Fruit fly (Drosophila melanogaster) whole organism, adult: ENCODE data around the gene CG31493.

Experiments
- CG11617 ChIP-seq: fragments of 200-800 bp; sonication (Bioruptor generic); optimal IDR thresholded peaks from 2 replicates; lab custom pipeline; 2017; ENCODE audit warnings: mild to moderate bottlenecking, missing biosample characterization, missing genetic modification reagents, missing genetic modification characterization
- CG12768 ChIP-seq: fragments of 200-800 bp; sonication (Bioruptor generic); optimal IDR thresholded peaks from 2 replicates; lab custom pipeline; 2017; ENCODE audit warnings: missing biosample characterization, missing genetic modification characterization, mild to moderate bottlenecking, moderate library complexity, missing genetic modification reagents
- CG14711 ChIP-seq: fragments of 200-800 bp; sonication (Bioruptor generic); optimal IDR thresholded peaks from 2 replicates; lab custom pipeline; 2018; ENCODE audit warnings: missing biosample characterization, mild to moderate bottlenecking, missing genetic modification characterization, moderate library complexity
- CG1620 ChIP-seq: fragments of 200-800 bp; sonication (Bioruptor generic); optimal IDR thresholded peaks from 2 replicates; lab custom pipeline; 2016; ENCODE audit warnings: missing biosample characterization, missing genetic modification characterization
- CG33017 ChIP-seq: fragments of 200-800 bp; sonication (Bioruptor generic); optimal IDR thresholded peaks from 2 replicates; lab custom pipeline; 2018; ENCODE audit warnings: missing biosample characterization, mild to moderate bottlenecking, missing genetic modification characterization, moderate library complexity
- CG5204 ChIP-seq: fragments of 200-800 bp; sonication (Bioruptor generic); optimal IDR thresholded peaks from 2 replicates; lab custom pipeline; 2016; ENCODE audit warnings: missing biosample characterization, missing genetic modification characterization
- CG7045 ChIP-seq: fragments of 200-800 bp; sonication (Bioruptor generic); optimal IDR thresholded peaks from 2 replicates; lab custom pipeline; 2017; ENCODE audit warnings: missing biosample characterization, mild to moderate bottlenecking, missing genetic modification characterization
- CG7101 ChIP-seq: fragments of 200-800 bp; sonication (Bioruptor generic); optimal IDR thresholded peaks from 2 replicates; lab custom pipeline; 2018; ENCODE audit warnings: missing biosample characterization, mild to moderate bottlenecking, missing genetic modification characterization, moderate library complexity
- Clk ChIP-seq: fragments of 200-800 bp; sonication (Bioruptor generic); optimal IDR thresholded peaks from 2 replicates; lab custom pipeline; 2017; ENCODE audit warnings: missing biosample characterization, missing genetic modification characterization
- Crg-1 ChIP-seq: fragments of 200-800 bp; sonication (Bioruptor generic); optimal IDR thresholded peaks from 2 replicates; lab custom pipeline; 2016; ENCODE audit warnings: missing biosample characterization, missing genetic modification characterization
- Hr96 ChIP-seq: fragments of 200-800 bp; sonication (Bioruptor generic); optimal IDR thresholded peaks from 2 replicates; lab custom pipeline; 2016; ENCODE audit warnings: missing biosample characterization, missing genetic modification characterization
- Mnt ChIP-seq: fragments of 200-800 bp; sonication (Bioruptor generic); optimal IDR thresholded peaks from 2 replicates; lab custom pipeline; 2016; ENCODE audit warnings: missing biosample characterization, mild to moderate bottlenecking, missing genetic modification characterization
- bab1 ChIP-seq: fragments of 200-800 bp; sonication (Bioruptor generic); optimal IDR thresholded peaks from 3 replicates; lab custom pipeline; 2019; ENCODE audit warnings: missing biosample characterization, mild to moderate bottlenecking, missing genetic modification characterization, moderate library complexity
- cic ChIP-seq: fragments of 200-800 bp; sonication (Bioruptor generic); optimal IDR thresholded peaks from 2 replicates; lab custom pipeline; 2017; ENCODE audit warnings: missing biosample characterization, mild to moderate bottlenecking, missing genetic modification characterization, moderate library complexity
- cnc ChIP-seq, 2 experiments: fragments of >200 bp; optimal IDR thresholded peaks; 2 replicates each; lab custom pipeline; 2017
- kay ChIP-seq: fragments of 200-800 bp; sonication (Bioruptor generic); peaks from one replicate; lab custom pipeline; 2016; ENCODE audit warnings: missing biosample characterization, missing genetic modification characterization, borderline replicate concordance
- ovo ChIP-seq: fragments of 200-800 bp; sonication (Bioruptor generic); optimal IDR thresholded peaks from 2 replicates; lab custom pipeline; 2016; ENCODE audit warnings: missing biosample characterization, missing genetic modification characterization
- pad ChIP-seq: fragments of 200-800 bp; sonication (Bioruptor generic); optimal IDR thresholded peaks from 3 replicates; lab custom pipeline; 2017; ENCODE audit warnings: missing biosample characterization, missing genetic modification characterization, mild to moderate bottlenecking, moderate library complexity, missing genetic modification reagents
- tj ChIP-seq: fragments of 200-800 bp; sonication (Bioruptor generic); optimal IDR thresholded peaks from 3 replicates; lab custom pipeline; 2017; ENCODE audit warnings: missing biosample characterization, mild to moderate bottlenecking, missing genetic modification characterization, moderate library complexity
- toe ChIP-seq: fragments of 200-800 bp; sonication (Bioruptor generic); optimal IDR thresholded peaks from 2 replicates; lab custom pipeline; 2016; ENCODE audit warnings: missing biosample characterization, missing genetic modification characterization

The CG31493 gene

DNA sequence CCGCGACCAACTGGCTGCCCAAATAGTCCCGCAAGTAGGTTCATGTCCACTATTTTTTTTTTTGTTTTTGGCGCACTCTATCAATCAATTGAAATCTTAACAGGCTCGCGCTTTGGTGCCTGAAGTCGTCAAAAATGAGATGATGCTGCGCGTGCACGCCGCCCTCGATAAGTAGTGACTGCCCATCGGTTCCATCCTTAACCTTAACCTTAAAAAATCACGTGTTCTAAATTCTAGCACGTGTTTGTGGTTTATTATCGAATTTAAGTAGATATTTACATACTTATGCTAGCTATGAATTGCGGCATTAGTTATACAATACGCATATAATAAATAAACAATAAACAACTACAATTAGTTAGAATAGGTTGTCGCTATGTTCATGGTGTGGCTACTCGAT is 37.0 kb upstream of the CG31493 start:
- TF ChIP-seq CG11617 (GFP tag; lab: Kevin White, UChicago) (no peak), CG7101 (tag; lab: Kevin White, UChicago) (no peak), CG1620 (GFP tag; lab: Kevin White, UChicago) (no peak), bab1 (GFP tag; lab: Kevin White, UChicago) (no peak), CG12768 (GFP tag; lab: Kevin White, UChicago) (no peak), Crg-1 (GFP tag; lab: Kevin White, UChicago) (no peak), CG5204 (no peak), ovo (GFP tag; lab: Kevin White, UChicago) (no peak), kay (GFP tag; lab: Kevin White, UChicago) (no peak), cnc (optimal IDR thresholded peaks at IDR 0.05; lab: Kevin White, UChicago) (no peak)

DNA sequence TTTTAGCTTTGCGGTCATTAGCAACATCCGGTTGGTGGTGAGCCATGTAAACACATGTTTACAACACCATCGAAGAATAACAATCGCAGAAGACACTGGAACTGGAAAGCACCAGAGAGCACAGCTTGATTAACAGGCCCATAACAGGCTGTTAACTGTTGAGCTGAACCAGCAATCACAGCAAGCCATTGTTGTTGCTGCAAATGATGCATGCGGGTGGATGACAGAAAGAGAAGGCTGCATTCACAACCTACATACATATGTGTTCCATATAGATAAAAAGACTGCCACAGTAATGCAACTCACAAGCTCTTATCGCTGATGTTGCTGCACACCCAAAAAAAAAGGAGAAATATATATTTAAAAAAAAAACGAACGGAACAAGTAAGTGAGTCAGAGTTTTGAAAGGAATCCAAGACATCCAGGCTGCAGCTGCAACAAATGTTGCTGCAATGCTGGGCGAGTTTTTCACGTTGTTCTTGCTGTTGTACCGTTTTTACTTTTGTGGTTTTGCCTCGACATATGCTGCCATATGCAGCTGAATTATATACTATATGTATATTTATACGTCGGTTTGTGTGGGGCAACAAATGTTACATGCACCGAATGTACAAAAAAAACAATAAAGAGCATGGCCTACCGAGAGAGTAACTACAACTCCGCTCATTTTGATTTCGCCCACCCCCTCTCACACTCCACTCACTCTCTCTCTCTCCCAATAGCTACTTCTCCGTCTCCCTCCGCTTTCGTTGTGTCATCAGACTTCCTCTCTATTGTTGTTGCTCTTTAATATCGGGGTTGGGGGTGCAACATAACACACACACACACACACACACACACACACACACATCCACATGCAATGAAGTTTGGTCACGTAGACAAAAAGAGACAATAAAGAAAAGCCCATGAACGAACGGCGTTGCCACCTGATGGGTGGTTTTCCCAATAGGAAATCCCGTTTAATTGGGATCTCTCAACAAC is 28.2 kb upstream of the CG31493 start:
- TF ChIP-seq tj (GFP tag; lab: Kevin White, UChicago): peak; percentile 29
- no peak for TF ChIP-seq CG33017 (tag; lab: Kevin White, UChicago)

DNA sequence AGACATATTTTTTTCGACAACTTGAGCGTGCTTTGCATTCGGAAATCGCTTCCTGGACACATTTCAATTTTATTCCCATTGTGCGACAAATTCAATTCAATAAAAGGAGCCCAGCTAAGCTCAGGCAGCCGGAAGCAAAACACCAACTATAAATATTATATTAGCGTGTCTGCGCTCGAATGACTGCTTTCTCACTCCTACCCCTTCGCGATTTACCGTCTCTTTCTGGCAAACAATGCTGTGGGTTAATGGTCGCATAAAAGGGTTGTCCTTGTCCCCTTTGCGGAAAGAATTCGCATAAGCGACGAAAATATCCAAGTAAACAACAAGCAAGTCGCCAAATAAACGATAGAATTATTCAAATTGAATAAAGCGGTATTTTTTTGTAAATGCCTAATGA is 27.1 kb upstream of the CG31493 start:
- TF ChIP-seq CG1620 (GFP tag; lab: Kevin White, UChicago) (no peak), CG14711 (tag; lab: Kevin White, UChicago) (no peak), tj (GFP tag; lab: Kevin White, UChicago) (no peak), ovo (GFP tag; lab: Kevin White, UChicago) (no peak), CG11617 (GFP tag; lab: Kevin White, UChicago) (no peak), pad (GFP tag; lab: Kevin White, UChicago) (no peak), cnc (optimal IDR thresholded peaks at IDR 0.05; lab: Kevin White, UChicago) (no peak), CG12768 (GFP tag; lab: Kevin White, UChicago) (no peak), CG7045 (GFP tag; lab: Kevin White, UChicago) (no peak), CG33017 (tag; lab: Kevin White, UChicago) (no peak), cic (GFP tag; lab: Kevin White, UChicago) (no peak), toe (GFP tag; lab: Kevin White, UChicago) (no peak), Mnt (GFP tag; lab: Kevin White, UChicago) (no peak), CG7101 (tag; lab: Kevin White, UChicago) (no peak), kay (GFP tag; lab: Kevin White, UChicago) (no peak), Clk (GFP tag; lab: Kevin White, UChicago) (no peak)

DNA sequence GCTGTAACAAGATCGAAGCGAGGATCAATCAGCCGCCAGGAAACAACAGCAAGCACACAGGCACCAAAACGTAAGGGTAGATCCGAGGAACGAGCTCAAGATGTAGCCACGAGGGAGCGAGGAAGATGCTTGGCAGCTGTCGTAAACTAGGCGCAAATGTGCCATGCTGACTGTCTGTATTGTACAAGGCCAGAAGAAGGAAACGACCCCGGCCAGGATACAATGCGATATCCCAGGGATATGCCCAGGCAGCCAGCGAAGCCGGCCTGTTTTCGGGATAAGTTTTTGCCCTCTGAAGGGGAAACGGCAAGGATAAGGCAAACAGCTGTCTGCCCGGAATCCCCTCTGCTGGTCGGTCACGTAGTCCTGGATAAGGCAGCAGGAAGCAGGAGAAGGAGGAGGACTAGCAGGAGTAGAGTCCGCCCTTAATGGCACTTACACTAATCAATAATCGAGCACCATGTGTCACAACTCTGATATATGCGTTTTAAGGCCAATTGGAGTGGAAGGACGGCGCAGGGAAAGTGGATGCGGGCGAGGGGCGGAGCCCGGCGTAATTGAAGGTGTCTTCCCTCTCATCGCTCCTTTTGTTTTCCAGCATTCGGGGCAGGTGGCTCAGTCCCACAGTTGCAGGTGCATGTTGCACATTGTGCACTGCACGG is 25.7 kb upstream of the CG31493 start:
- TF ChIP-seq Crg-1 (GFP tag; lab: Kevin White, UChicago) (no peak), Clk (GFP tag; lab: Kevin White, UChicago) (no peak), CG11617 (GFP tag; lab: Kevin White, UChicago) (no peak), CG5204 (no peak), ovo (GFP tag; lab: Kevin White, UChicago) (no peak), cic (GFP tag; lab: Kevin White, UChicago) (no peak), tj (GFP tag; lab: Kevin White, UChicago) (no peak), bab1 (GFP tag; lab: Kevin White, UChicago) (no peak), kay (GFP tag; lab: Kevin White, UChicago) (no peak)

DNA sequence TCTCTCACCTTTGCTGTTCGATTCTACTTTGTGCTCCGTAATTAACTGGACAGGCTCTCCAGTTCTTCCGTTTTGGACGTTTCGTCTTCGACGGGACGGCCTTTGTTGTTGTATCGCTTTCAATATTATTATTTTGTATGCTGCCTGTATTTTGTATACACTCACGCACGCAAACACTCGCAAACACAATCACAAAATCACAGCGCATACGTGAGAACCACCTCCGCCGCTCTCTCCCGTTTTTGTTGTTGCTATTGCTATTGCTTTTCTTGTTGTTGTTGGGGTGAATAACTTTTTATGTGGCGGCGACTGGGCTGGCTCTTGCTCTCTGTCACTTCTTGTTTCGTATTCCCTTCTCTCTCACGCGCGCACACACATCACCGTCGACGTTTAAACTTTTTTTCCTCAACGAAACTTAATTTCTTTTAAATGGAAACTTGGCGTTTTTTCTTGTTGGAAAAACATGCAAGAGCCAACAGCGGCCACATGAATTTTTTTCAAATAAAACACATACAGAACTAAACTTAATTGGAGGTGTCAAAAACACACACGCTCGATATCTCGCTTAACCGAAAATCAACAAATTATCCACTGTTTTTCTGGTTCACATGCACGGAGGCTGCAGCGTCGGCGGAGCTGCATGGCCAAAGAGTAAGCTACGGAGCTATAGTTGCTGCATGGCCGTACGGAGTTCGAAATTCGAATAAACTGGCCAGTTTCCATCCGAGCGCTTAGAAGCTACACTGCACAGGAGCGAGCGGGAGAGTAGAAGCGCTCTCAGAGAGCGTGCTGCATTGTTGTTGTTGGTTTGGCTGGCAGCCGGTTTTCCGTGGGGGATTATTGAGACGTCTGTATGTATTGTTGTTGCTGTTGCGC is 23.4 kb upstream of the CG31493 start:
- TF ChIP-seq kay (GFP tag; lab: Kevin White, UChicago): peak; percentile 38
- TF ChIP-seq pad (GFP tag; lab: Kevin White, UChicago): peak; percentile 3
- no peak for TF ChIP-seq Crg-1 (GFP tag; lab: Kevin White, UChicago)

DNA sequence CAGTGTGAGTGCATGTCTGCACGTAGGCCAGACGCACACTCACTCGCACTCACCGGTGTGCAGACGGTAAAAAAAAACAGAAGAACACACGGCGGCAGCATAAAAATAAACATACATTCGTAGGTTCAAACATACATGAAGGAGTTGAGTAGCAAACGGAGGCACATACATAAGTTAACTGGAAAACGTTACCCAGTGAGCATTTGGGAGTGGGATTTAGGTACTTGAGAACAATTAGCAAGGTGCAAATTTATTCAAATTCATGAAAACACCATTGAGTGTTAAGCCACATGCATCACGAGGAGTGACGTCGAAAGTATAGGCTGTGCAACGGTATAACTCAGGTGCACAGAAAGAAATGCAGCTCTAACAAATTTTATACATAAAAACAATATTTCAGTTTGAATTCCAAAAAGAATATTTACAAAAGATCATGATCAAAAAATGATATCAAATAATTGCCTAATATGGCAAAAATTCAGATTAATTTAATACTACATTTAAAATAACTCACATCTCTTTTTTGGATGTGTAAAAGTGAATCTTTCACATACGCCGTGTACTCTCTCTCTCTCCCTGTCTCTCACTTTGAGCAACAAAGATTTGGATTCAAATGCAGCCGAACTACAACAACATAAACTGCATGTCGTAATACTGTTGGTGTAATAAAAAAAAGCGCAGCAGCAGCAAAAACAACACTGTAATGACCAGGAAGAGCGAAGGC is 22.6 kb upstream of the CG31493 start:
- peak; percentile 47 for TF ChIP-seq CG12768 (GFP tag; lab: Kevin White, UChicago)
- TF ChIP-seq CG1620 (GFP tag; lab: Kevin White, UChicago): peak; percentile 63
- TF ChIP-seq ovo (GFP tag; lab: Kevin White, UChicago): peak; percentile 70
- peak; percentile 74 for TF ChIP-seq CG11617 (GFP tag; lab: Kevin White, UChicago)
- TF ChIP-seq cic (GFP tag; lab: Kevin White, UChicago): no peak
- peak; percentile 91 for TF ChIP-seq CG14711 (tag; lab: Kevin White, UChicago)
- peak; percentile 84 for TF ChIP-seq CG7045 (GFP tag; lab: Kevin White, UChicago)
- no peak for TF ChIP-seq cnc (optimal IDR thresholded peaks at IDR 0.05; lab: Kevin White, UChicago)
- TF ChIP-seq bab1 (GFP tag; lab: Kevin White, UChicago): peak; percentile 91
- no peak for TF ChIP-seq kay (GFP tag; lab: Kevin White, UChicago)
- TF ChIP-seq Clk (GFP tag; lab: Kevin White, UChicago): peak; percentile 57
- peak; percentile 44 for TF ChIP-seq Crg-1 (GFP tag; lab: Kevin White, UChicago)
- peak; percentile 51 for TF ChIP-seq toe (GFP tag; lab: Kevin White, UChicago)
- TF ChIP-seq Mnt (GFP tag; lab: Kevin White, UChicago): peak; percentile 2
- TF ChIP-seq CG7101 (tag; lab: Kevin White, UChicago): peak; percentile 91
- TF ChIP-seq CG33017 (tag; lab: Kevin White, UChicago): peak; percentile 88
- TF ChIP-seq CG5204: peak; percentile 73
- TF ChIP-seq tj (GFP tag; lab: Kevin White, UChicago): peak; percentile 84
- TF ChIP-seq Hr96 (GFP tag; lab: Kevin White, UChicago): peak; percentile 73
- peak; percentile 77 for TF ChIP-seq pad (GFP tag; lab: Kevin White, UChicago)
